Fruit fly (Drosophila melanogaster): ENCODE results near the gene CG11755.

DNA sequence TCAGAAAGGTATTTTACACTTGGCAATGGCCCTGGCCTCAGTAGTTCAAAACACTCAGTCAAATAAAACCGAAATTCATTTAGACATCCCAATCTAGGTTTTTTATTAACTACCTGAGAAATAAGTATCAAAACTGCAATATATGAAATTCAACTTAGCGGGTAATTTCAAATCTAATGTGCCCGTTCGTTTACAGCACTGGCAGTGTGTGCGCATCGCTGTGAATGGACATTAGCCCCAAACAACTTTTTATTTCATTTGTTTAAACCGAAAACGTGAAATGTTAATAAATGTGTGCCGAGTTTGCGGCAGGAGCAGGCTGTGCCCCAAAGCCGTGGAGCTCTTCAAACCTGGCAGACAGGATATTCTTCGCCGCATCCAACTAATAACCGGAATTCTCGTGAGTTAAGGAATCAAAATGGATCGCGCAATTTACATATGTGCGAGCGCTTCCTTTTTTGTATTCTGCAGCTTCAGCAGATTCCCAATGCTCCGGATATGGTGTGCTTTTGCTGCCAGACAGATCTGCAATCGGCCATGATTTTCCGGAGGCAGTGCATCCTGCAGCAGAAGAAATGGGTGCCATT is 46.3 kb downstream of the CG11755 start, which contains the start of gene nom:
- no peak for TF ChIP-seq nmo (GFP tag; optimal IDR thresholded peaks at IDR 0.05)
- no peak for TF ChIP-seq nerfin-2 (GFP tag; IDR thresholded peaks at IDR 0.05; ENCODE audit: partially characterized antibody)
- TF ChIP-seq Sin3A (optimal IDR thresholded peaks at IDR 0.05), result peak; percentile 23
- no peak for TF ChIP-seq psq (GFP tag; optimal IDR thresholded peaks at IDR 0.05)
- TF ChIP-seq pfk (GFP tag; optimal IDR thresholded peaks at IDR 0.05), result no peak
- no peak for TF ChIP-seq caup (GFP tag; optimal IDR thresholded peaks at IDR 0.05; ENCODE audit: severe bottlenecking)

Data from whole organism, embryonic.